Worm (Caenorhabditis elegans) whole organism, young adult: ENCODE measurements around the gene sprr-2.
A peak's percentile ranks its signal among the peaks of the same experiment; 100 is the strongest.

ENCODE experiments used
- B0261.1 ChIP-seq: sonication (generic microtip); optimal IDR thresholded peaks from 2 replicates; lab custom pipeline; 2016; ENCODE audit warnings: mild to moderate bottlenecking, missing genetic modification characterization, moderate library complexity, missing compliant biosample characterization
- C06A6.2 ChIP-seq: fragments of 200-800 bp; sonication (Bioruptor generic); conservative IDR thresholded peaks from 2 replicates; pipeline ENCODE4 v1.3.6; 2022; ENCODE audit warnings: missing genetic modification characterization, missing compliant biosample characterization
- D2030.7 ChIP-seq: fragments of 200-800 bp; sonication (Bioruptor generic); IDR thresholded peaks from 2 replicates; pipeline ENCODE4 v1.3.6; 2022; ENCODE audit warnings: missing genetic modification reagents, missing genetic modification characterization, missing compliant biosample characterization
- F23B12.7 ChIP-seq: sonication (generic microtip); optimal IDR thresholded peaks from 2 replicates; lab custom pipeline; 2017; ENCODE audit warnings: missing genetic modification characterization, mild to moderate bottlenecking, missing compliant biosample characterization, antibody characterized with exemption, moderate library complexity; ENCODE audit not compliant: insufficient read depth
- F37B4.10 ChIP-seq: fragments of 200-800 bp; sonication (Bioruptor generic); IDR thresholded peaks from 2 replicates; pipeline ENCODE4 v1.3.6; 2022; ENCODE audit warnings: missing genetic modification characterization, missing compliant biosample characterization
- F39B2.1 ChIP-seq: fragments of 200-800 bp; sonication (Bioruptor generic); IDR thresholded peaks from 2 replicates; pipeline ENCODE4 v1.3.6; 2022; ENCODE audit warnings: missing genetic modification reagents, missing genetic modification characterization, missing compliant biosample characterization
- F49E8.2 ChIP-seq: sonication (generic microtip); optimal IDR thresholded peaks from 3 replicates; lab custom pipeline; 2017; ENCODE audit warnings: missing genetic modification characterization, mild to moderate bottlenecking, missing compliant biosample characterization, antibody characterized with exemption, moderate library complexity; ENCODE audit not compliant: insufficient read depth
- F52B5.7 ChIP-seq: sonication (generic microtip); optimal IDR thresholded peaks from 2 replicates; lab custom pipeline; 2016; ENCODE audit warnings: mild to moderate bottlenecking, missing genetic modification characterization, missing compliant biosample characterization
- F55B11.4 ChIP-seq: sonication (generic microtip); optimal IDR thresholded peaks from 2 replicates; lab custom pipeline; 2016; ENCODE audit warnings: missing compliant biosample characterization, missing genetic modification characterization, borderline replicate concordance; ENCODE audit not compliant: insufficient read depth
- K11D2.4 ChIP-seq: fragments of 200-800 bp; sonication (Bioruptor generic); IDR thresholded peaks from 2 replicates; pipeline ENCODE4 v1.3.6; 2022; ENCODE audit warnings: missing genetic modification reagents, missing genetic modification characterization, missing compliant biosample characterization
- T26A5.8 ChIP-seq: sonication (generic microtip); optimal IDR thresholded peaks from 2 replicates; lab custom pipeline; 2016; ENCODE audit warnings: missing genetic modification characterization, missing compliant biosample characterization
- ZK185.1 ChIP-seq: sonication (generic microtip); optimal IDR thresholded peaks from 2 replicates; lab custom pipeline; 2016; ENCODE audit warnings: mild to moderate bottlenecking, missing genetic modification characterization, missing compliant biosample characterization; ENCODE audit not compliant: poor library complexity, severe bottlenecking
- aptf-2 ChIP-seq: fragments of 200-800 bp; sonication (Bioruptor generic); conservative IDR thresholded peaks from 2 replicates; pipeline ENCODE4 v1.3.6; 2022; ENCODE audit warnings: missing genetic modification reagents, missing genetic modification characterization, missing compliant biosample characterization
- attf-6 ChIP-seq: fragments of 200-800 bp; sonication (Bioruptor generic); IDR thresholded peaks from 2 replicates; pipeline ENCODE4 v1.3.6; 2022; ENCODE audit warnings: missing genetic modification reagents, missing genetic modification characterization, missing compliant biosample characterization
- bed-2 ChIP-seq: fragments of 200-800 bp; sonication (Bioruptor generic); IDR thresholded peaks from 2 replicates; pipeline ENCODE4 v1.3.6; 2022; ENCODE audit warnings: missing genetic modification reagents, missing genetic modification characterization, missing compliant biosample characterization
- ccch-3 ChIP-seq: fragments of 200-800 bp; sonication (Bioruptor generic); optimal IDR thresholded peaks from 2 replicates; lab custom pipeline; 2018; ENCODE audit warnings: mild to moderate bottlenecking, missing genetic modification characterization, missing compliant biosample characterization
- cebp-1 ChIP-seq, 2 experiments: fragments of 200-800 bp in 1 of 2; sonication (Bioruptor generic) in 1 of 2; sonication (generic microtip) in 1 of 2; IDR thresholded peaks in 1 of 2; optimal IDR thresholded peaks in 1 of 2; 2 replicates each; pipeline versions ENCODE4 v1.3.6 to Lab custom; 2017 to 2022; ENCODE audit warnings: missing compliant biosample characterization in 2 of 2, missing genetic modification characterization in 2 of 2, mild to moderate bottlenecking in 1 of 2, missing genetic modification reagents in 1 of 2, moderate library complexity in 1 of 2
- cebp-2 ChIP-seq: fragments of 200-800 bp; sonication (Bioruptor generic); IDR thresholded peaks from 2 replicates; pipeline ENCODE4 v1.3.6; 2022; ENCODE audit warnings: missing genetic modification characterization, missing compliant biosample characterization
- ceh-100 ChIP-seq: fragments of 200-800 bp; sonication (Bioruptor generic); IDR thresholded peaks from 2 replicates; pipeline ENCODE4 v1.3.6; 2022; ENCODE audit warnings: missing genetic modification reagents, missing genetic modification characterization, missing compliant biosample characterization
- ceh-40 ChIP-seq: fragments of 200-800 bp; sonication (Bioruptor generic); IDR thresholded peaks from 2 replicates; pipeline ENCODE4 v1.3.6; 2022; ENCODE audit warnings: missing genetic modification characterization, missing compliant biosample characterization
- ceh-58 ChIP-seq: fragments of 200-800 bp; sonication (Bioruptor generic); IDR thresholded peaks from 2 replicates; pipeline ENCODE4 v1.3.6; 2022; ENCODE audit warnings: missing genetic modification characterization, missing compliant biosample characterization
- chd-7 ChIP-seq: sonication (generic microtip); optimal IDR thresholded peaks from 2 replicates; lab custom pipeline; 2016; ENCODE audit warnings: mild to moderate bottlenecking, missing genetic modification characterization, moderate library complexity, missing compliant biosample characterization
- dpff-1 ChIP-seq: sonication (generic microtip); optimal IDR thresholded peaks from 2 replicates; lab custom pipeline; 2017; ENCODE audit warnings: mild to moderate bottlenecking, missing genetic modification characterization, missing compliant biosample characterization
- dpl-1 ChIP-seq: fragments of 150-350 bp; optimal IDR thresholded peaks from 2 replicates; lab custom pipeline; 2014; ENCODE audit warnings: missing biosample characterization, missing genetic modification reagents, missing genetic modification characterization
- egrh-3 ChIP-seq: fragments of 200-800 bp; sonication (Bioruptor generic); IDR thresholded peaks from 2 replicates; pipeline ENCODE4 v1.3.6; 2022; ENCODE audit warnings: missing genetic modification reagents, missing genetic modification characterization, missing compliant biosample characterization
- him-1 ChIP-seq: sonication (generic microtip); optimal IDR thresholded peaks from 2 replicates; lab custom pipeline; 2016; ENCODE audit warnings: missing genotype, missing genetic modification reagents, missing genetic modification characterization, missing compliant biosample characterization
- hlh-12 ChIP-seq: sonication (generic microtip); optimal IDR thresholded peaks from 2 replicates; lab custom pipeline; 2016; ENCODE audit warnings: missing genetic modification characterization, missing compliant biosample characterization
- hlh-26 ChIP-seq: fragments of 200-800 bp; sonication (Bioruptor generic); conservative IDR thresholded peaks from 2 replicates; pipeline ENCODE4 v1.3.6; 2022; ENCODE audit warnings: missing genetic modification reagents, missing genetic modification characterization, missing compliant biosample characterization
- hmg-1.2 ChIP-seq: fragments of 200-800 bp; sonication (Bioruptor generic); IDR thresholded peaks from 2 replicates; pipeline ENCODE4 v1.3.6; 2022; ENCODE audit warnings: missing genetic modification reagents, missing genetic modification characterization, missing compliant biosample characterization
- hrde-1 ChIP-seq: sonication (generic microtip); optimal IDR thresholded peaks from 2 replicates; lab custom pipeline; 2016; ENCODE audit warnings: missing genetic modification characterization, mild to moderate bottlenecking, missing compliant biosample characterization, moderate library complexity, missing genotype, missing genetic modification reagents, borderline replicate concordance
- hsf-1 ChIP-seq: fragments of 200-800 bp; sonication (Bioruptor generic); IDR thresholded peaks from 2 replicates; pipeline ENCODE4 v1.3.6; 2022; ENCODE audit warnings: missing genetic modification reagents, missing genetic modification characterization, missing compliant biosample characterization
- let-607 ChIP-seq, 2 experiments: fragments of 200-800 bp in 1 of 2; sonication (Bioruptor generic) in 1 of 2; sonication (generic microtip) in 1 of 2; optimal IDR thresholded peaks; 2 replicates each; lab custom pipeline; 2016 to 2018; ENCODE audit warnings: mild to moderate bottlenecking in 2 of 2, missing compliant biosample characterization in 2 of 2, missing genetic modification characterization in 2 of 2, moderate library complexity in 2 of 2, missing genotype in 1 of 2
- lin-54 ChIP-seq: fragments of 200-800 bp; sonication (Bioruptor generic); optimal IDR thresholded peaks from 2 replicates; lab custom pipeline; 2018; ENCODE audit warnings: mild to moderate bottlenecking, missing genetic modification characterization, missing compliant biosample characterization
- mes-4 ChIP-seq: sonication (generic microtip); optimal IDR thresholded peaks from 2 replicates; lab custom pipeline; 2016; ENCODE audit warnings: missing genotype, missing genetic modification characterization, missing compliant biosample characterization
- mxl-1 ChIP-seq: sonication (generic microtip); optimal IDR thresholded peaks from 2 replicates; lab custom pipeline; 2016; ENCODE audit warnings: missing genetic modification characterization, missing compliant biosample characterization
- nfyb-1 ChIP-seq: fragments of 200-800 bp; sonication (Bioruptor generic); IDR thresholded peaks from 2 replicates; pipeline ENCODE4 v1.3.6; 2022; ENCODE audit warnings: missing genetic modification reagents, missing genetic modification characterization, missing compliant biosample characterization
- nhr-120 ChIP-seq: fragments of 200-800 bp; sonication (Bioruptor generic); IDR thresholded peaks from 2 replicates; pipeline ENCODE4 v1.3.6; 2022; ENCODE audit warnings: missing genetic modification characterization, missing compliant biosample characterization
- nhr-80 ChIP-seq: sonication (generic microtip); optimal IDR thresholded peaks from 2 replicates; lab custom pipeline; 2016; ENCODE audit warnings: missing genetic modification characterization, missing compliant biosample characterization
- nhr-90 ChIP-seq: sonication (generic microtip); optimal IDR thresholded peaks from 2 replicates; lab custom pipeline; 2016; ENCODE audit warnings: missing genotype, mild to moderate bottlenecking, missing genetic modification characterization, missing compliant biosample characterization
- rcor-1 ChIP-seq: fragments of 200-800 bp; sonication (Bioruptor generic); IDR thresholded peaks from 2 replicates; pipeline ENCODE4 v1.3.6; 2022; ENCODE audit warnings: missing genetic modification reagents, missing genetic modification characterization, missing compliant biosample characterization
- rec-8 ChIP-seq, 2 experiments: sonication (generic microtip); optimal IDR thresholded peaks; 2 replicates each; lab custom pipeline; 2016; ENCODE audit warnings: mild to moderate bottlenecking in 2 of 2, missing genetic modification characterization in 2 of 2, missing genetic modification reagents in 2 of 2, missing genotype in 2 of 2, missing biosample characterization in 1 of 2, missing compliant biosample characterization in 1 of 2, moderate library complexity in 1 of 2
- tbx-9 ChIP-seq: sonication (generic microtip); optimal IDR thresholded peaks from 2 replicates; lab custom pipeline; 2016; ENCODE audit warnings: borderline replicate concordance, missing genetic modification characterization, inconsistent platforms, missing compliant biosample characterization
- zim-3 ChIP-seq: sonication (generic microtip); optimal IDR thresholded peaks from 2 replicates; lab custom pipeline; 2017; ENCODE audit warnings: mild to moderate bottlenecking, missing genetic modification characterization, moderate library complexity, missing compliant biosample characterization
- ztf-18 ChIP-seq: sonication (generic microtip); optimal IDR thresholded peaks from 2 replicates; lab custom pipeline; 2016; ENCODE audit warnings: missing genotype, mild to moderate bottlenecking, missing genetic modification characterization, missing compliant biosample characterization
- ztf-3 ChIP-seq: fragments of 200-800 bp; sonication (Bioruptor generic); optimal IDR thresholded peaks from 2 replicates; lab custom pipeline; 2018; ENCODE audit warnings: mild to moderate bottlenecking, missing genetic modification characterization, missing compliant biosample characterization

The sprr-2 gene

ce11 chrX:14818464-14819259, 25.4 kb downstream of the sprr-2 start, which contains the start of gene epn-1 (continued):
- TF ChIP-seq ztf-3 (GFP tag; lab: Kevin White, UChicago) (peak; percentile 89), egrh-3 (GFP tag; lab: Robert Waterston, UW) (peak; percentile 86), B0261.1 (tag; lab: Kevin White, UChicago) (peak; percentile 29), mxl-1 (tag; lab: Kevin White, UChicago) (peak; percentile 60), ccch-3 (GFP tag; lab: Kevin White, UChicago) (no peak), aptf-2 (GFP tag; lab: Robert Waterston, UW) (peak; percentile 35), chd-7 (peak; percentile 99), hmg-1.2 (GFP tag; lab: Robert Waterston, UW) (peak; percentile 95), rcor-1 (GFP tag; lab: Robert Waterston, UW) (peak; percentile 74), F39B2.1 (GFP tag; lab: Robert Waterston, UW) (peak; percentile 77; the same call in 1 of the 2 replicates), him-1 (tag; lab: Kevin White, UChicago) (peak; percentile 2), dpff-1 (no peak), F55B11.4 (tag; lab: Kevin White, UChicago) (no peak), ZK185.1 (tag; lab: Kevin White, UChicago) (peak; percentile 82), tbx-9 (tag; lab: Kevin White, UChicago) (no peak), let-607 (tag; optimal IDR thresholded peaks at IDR 0.05; lab: Kevin White, UChicago) (peak; percentile 86 to 96), D2030.7 (GFP tag; lab: Robert Waterston, UW) (no peak), cebp-2 (GFP tag; lab: Robert Waterston, UW) (peak; percentile 69; the same call in 1 of the 2 replicates), attf-6 (GFP tag; lab: Robert Waterston, UW) (no peak), nfyb-1 (GFP tag; lab: Robert Waterston, UW) (peak; percentile 96), F52B5.7 (peak; percentile 56), hsf-1 (0 out of 2 replicates have a peak, but pooled peaks have one; percentile 55), ceh-58 (GFP tag; lab: Robert Waterston, UW) (0 out of 2 replicates have a peak, but pooled peaks have one; percentile 48), cebp-1 (GFP tag; IDR thresholded peaks at IDR 0.05; lab: Robert Waterston, UW) (peak; percentile 73), cebp-1 (tag; optimal IDR thresholded peaks at IDR 0.05; lab: Kevin White, UChicago) (peak; percentile 97), K11D2.4 (GFP tag; lab: Robert Waterston, UW) (peak; percentile 96), nhr-90 (tag; lab: Kevin White, UChicago) (peak; percentile 94), bed-2 (peak; percentile 79; the same call in 1 of the 2 replicates), F37B4.10 (GFP tag; lab: Robert Waterston, UW) (peak; percentile 95; the same call in 1 of the 2 replicates), F49E8.2 (tag; lab: Kevin White, UChicago) (no peak), rec-8 (tag; optimal IDR thresholded peaks at IDR 0.05; lab: Kevin White, UChicago) (no peak), ceh-100 (GFP tag; lab: Robert Waterston, UW) (peak; percentile 41; the same call in 1 of the 2 replicates), lin-54 (peak; percentile 75), hlh-26 (GFP tag; lab: Robert Waterston, UW) (no peak), T26A5.8 (no peak), C06A6.2 (GFP tag; lab: Robert Waterston, UW) (peak; percentile 94), mes-4 (no peak), ceh-40 (GFP tag; lab: Robert Waterston, UW) (0 out of 2 replicates have a peak, but pooled peaks have one; percentile 26), F23B12.7 (tag; lab: Kevin White, UChicago) (peak; percentile 34), nhr-120 (GFP tag; lab: Robert Waterston, UW) (0 out of 2 replicates have a peak, but pooled peaks have one; percentile 40), ztf-18 (tag; lab: Kevin White, UChicago) (peak; percentile 81), zim-3 (tag; lab: Kevin White, UChicago) (peak; percentile 76), dpl-1 (GFP tag; lab: Kevin White, UChicago) (no peak), nhr-80 (tag; lab: Kevin White, UChicago) (peak; percentile 99), hrde-1 (tag; lab: Kevin White, UChicago) (no peak), hlh-12 (tag; lab: Kevin White, UChicago) (no peak)
